Fruit fly (Drosophila melanogaster): ENCODE data around the gene CG6830.

- TF ChIP-seq pan (optimal IDR thresholded peaks at IDR 0.05) (no peak), Dll (optimal IDR thresholded peaks at IDR 0.05) (no peak)
Measured at dm6 chr3R:11662617-11663016, 21.5 kb downstream of the CG6830 start.

All from whole organism.